Fruit fly (Drosophila melanogaster) S2 (cell line): ENCODE measurements around the gene mgl.

ENCODE experiments used
- CG8478 ChIP-seq: fragments of >200 bp; optimal IDR thresholded peaks from 2 replicates; lab custom pipeline; 2018
- CTCF ChIP-seq, 2 experiments: fragments of >200 bp; optimal IDR thresholded peaks; 2 replicates each; lab custom pipeline; 2018

DNA sequence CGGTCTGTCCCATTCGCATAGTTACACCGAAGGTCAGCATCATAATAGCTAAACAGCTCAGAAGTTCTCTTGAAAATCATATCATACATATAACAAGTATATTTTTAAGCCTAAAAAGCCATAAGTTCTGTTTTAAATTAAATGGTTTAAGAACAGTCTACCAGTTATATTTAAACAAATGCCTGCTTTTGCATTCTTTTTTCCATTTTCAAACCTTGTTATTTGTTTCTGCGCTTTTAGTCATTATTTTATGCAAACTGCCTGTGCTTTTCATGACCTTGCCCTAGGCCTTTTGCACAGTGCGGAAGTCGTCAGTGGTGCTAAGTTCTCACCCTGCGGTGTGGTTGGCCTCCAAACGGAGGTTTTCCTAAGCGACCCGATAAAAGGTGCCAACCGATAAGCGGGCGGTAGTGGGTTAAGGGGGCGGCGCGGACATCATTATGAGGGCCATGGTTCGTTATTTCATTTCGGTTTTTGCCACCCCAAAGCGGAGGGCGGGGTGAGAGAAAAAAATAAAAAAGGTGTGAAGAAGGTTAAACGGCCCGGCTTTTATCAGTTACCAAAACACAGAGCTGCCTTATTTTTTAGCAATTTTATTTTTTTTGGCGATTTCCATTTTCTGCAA lies 155.3 kb downstream of the mgl start:
- TF ChIP-seq CTCF (optimal IDR thresholded peaks at IDR 0.05; lab: Kevin White, UChicago) (no peak), CG8478 (lab: Kevin White, UChicago) (no peak)
